Fruit fly (Drosophila melanogaster) whole organism, embryonic: ENCODE data around the gene trr.

Experiments used
- B-H1 ChIP-seq: fragments of 200-800 bp; sonication (Bioruptor generic); IDR thresholded peaks from 3 replicates; pipeline ENCODE4 v1.3.6; 2022; ENCODE audit warnings: missing biosample characterization, missing genetic modification characterization
- Bdp1 ChIP-seq: fragments of 200-800 bp; sonication (Bioruptor generic); optimal IDR thresholded peaks from 3 replicates; lab custom pipeline; 2016; ENCODE audit warnings: missing biosample characterization, missing genetic modification characterization
- Bgb ChIP-seq: fragments of 200-800 bp; sonication (Bioruptor generic); IDR thresholded peaks from 2 replicates; pipeline ENCODE4 v1.3.6; 2022; ENCODE audit warnings: missing biosample characterization, missing genetic modification characterization; ENCODE audit not compliant: partially characterized antibody
- Blimp-1 ChIP-seq: fragments of 200-800 bp; sonication (Bioruptor generic); optimal IDR thresholded peaks from 3 replicates; lab custom pipeline; 2018; ENCODE audit warnings: missing biosample characterization, missing genetic modification characterization, mild to moderate bottlenecking, moderate library complexity, missing genetic modification reagents
- CG10979 ChIP-seq: fragments of 200-800 bp; sonication (Bioruptor generic); optimal IDR thresholded peaks from 2 replicates; lab custom pipeline; 2018; ENCODE audit warnings: missing biosample characterization, mild to moderate bottlenecking, missing genetic modification characterization, moderate library complexity
- CG11456 ChIP-seq: fragments of 200-800 bp; sonication (Bioruptor generic); IDR thresholded peaks from 3 replicates; pipeline ENCODE4 v1.3.6; 2022; ENCODE audit warnings: missing biosample characterization, missing genetic modification characterization
- CG12104 ChIP-seq: fragments of 200-800 bp; sonication (Bioruptor generic); optimal IDR thresholded peaks from 3 replicates; lab custom pipeline; 2016; ENCODE audit warnings: missing biosample characterization, missing genetic modification characterization
- CG12769 ChIP-seq: fragments of 200-800 bp; sonication (Bioruptor generic); optimal IDR thresholded peaks from 2 replicates; lab custom pipeline; 2019; ENCODE audit warnings: missing biosample characterization, mild to moderate bottlenecking, missing genetic modification characterization, moderate library complexity
- CG12942 ChIP-seq: fragments of 200-800 bp; sonication (Bioruptor generic); optimal IDR thresholded peaks from 3 replicates; lab custom pipeline; 2016; ENCODE audit warnings: missing biosample characterization, missing genetic modification characterization
- CG14710 ChIP-seq: fragments of 200-800 bp; sonication (Bioruptor generic); optimal IDR thresholded peaks from 3 replicates; lab custom pipeline; 2019; ENCODE audit warnings: missing biosample characterization, mild to moderate bottlenecking, missing genetic modification characterization, moderate library complexity
- CG1529 ChIP-seq: fragments of 200-800 bp; sonication (Bioruptor generic); optimal IDR thresholded peaks from 3 replicates; lab custom pipeline; 2018; ENCODE audit warnings: missing biosample characterization, missing genetic modification characterization
- CG15479 ChIP-seq: fragments of 200-800 bp; sonication (Bioruptor generic); optimal IDR thresholded peaks from 3 replicates; lab custom pipeline; 2019; ENCODE audit warnings: missing biosample characterization, mild to moderate bottlenecking, missing genetic modification characterization, moderate library complexity
- CG15514 ChIP-seq: fragments of 200-800 bp; sonication (Bioruptor generic); optimal IDR thresholded peaks from 3 replicates; lab custom pipeline; 2017; ENCODE audit warnings: missing biosample characterization, missing genetic modification characterization, mild to moderate bottlenecking, moderate library complexity, missing genetic modification reagents
- CG17328 ChIP-seq: fragments of 200-800 bp; sonication (Bioruptor generic); IDR thresholded peaks from 2 replicates; pipeline ENCODE4 v1.3.6; 2022; ENCODE audit warnings: missing biosample characterization, missing genetic modification characterization
- CG2678 ChIP-seq: fragments of 200-800 bp; sonication (Bioruptor generic); optimal IDR thresholded peaks from 3 replicates; lab custom pipeline; 2019; ENCODE audit warnings: missing biosample characterization, mild to moderate bottlenecking, missing genetic modification characterization, moderate library complexity
- CG6689 ChIP-seq: fragments of 200-800 bp; sonication (Bioruptor generic); IDR thresholded peaks from 2 replicates; pipeline ENCODE4 v1.3.6; 2022; ENCODE audit warnings: missing biosample characterization, missing genetic modification characterization
- CG7839 ChIP-seq: fragments of 200-800 bp; sonication (Bioruptor generic); optimal IDR thresholded peaks from 3 replicates; lab custom pipeline; 2018; ENCODE audit warnings: missing biosample characterization, mild to moderate bottlenecking, missing genetic modification characterization, moderate library complexity
- CG7987 ChIP-seq: fragments of 200-800 bp; sonication (Bioruptor generic); optimal IDR thresholded peaks from 2 replicates; lab custom pipeline; 2018; ENCODE audit warnings: missing biosample characterization, mild to moderate bottlenecking, missing genetic modification characterization, moderate library complexity
- Doc3 ChIP-seq: fragments of 200-800 bp; sonication (Bioruptor generic); IDR thresholded peaks from 3 replicates; pipeline ENCODE4 v1.3.6; 2022; ENCODE audit warnings: missing biosample characterization, missing genetic modification characterization; ENCODE audit not compliant: partially characterized antibody
- HmgD ChIP-seq: fragments of 200-800 bp; sonication (Bioruptor generic); optimal IDR thresholded peaks from 3 replicates; lab custom pipeline; 2016; ENCODE audit warnings: missing biosample characterization, missing genetic modification characterization
- Lpt ChIP-seq: fragments of >200 bp; optimal IDR thresholded peaks from 2 replicates; lab custom pipeline; 2018; ENCODE audit warnings: missing biosample characterization, missing genetic modification characterization
- MTF-1 ChIP-seq: fragments of 200-800 bp; sonication (Bioruptor generic); optimal IDR thresholded peaks from 2 replicates; lab custom pipeline; 2018; ENCODE audit warnings: missing biosample characterization, mild to moderate bottlenecking, missing genetic modification characterization, borderline replicate concordance
- Meics ChIP-seq: fragments of 200-800 bp; sonication (Bioruptor generic); optimal IDR thresholded peaks from 2 replicates; lab custom pipeline; 2017; ENCODE audit warnings: missing biosample characterization, mild to moderate bottlenecking, missing genetic modification characterization
- Rx ChIP-seq: fragments of 200-800 bp; sonication (Bioruptor generic); IDR thresholded peaks from 2 replicates; pipeline ENCODE4 v1.3.6; 2022; ENCODE audit warnings: missing biosample characterization, missing genetic modification characterization
- bab2 ChIP-seq: fragments of 200-800 bp; sonication (Bioruptor generic); optimal IDR thresholded peaks from 2 replicates; lab custom pipeline; 2016; ENCODE audit warnings: missing biosample characterization, missing genetic modification characterization
- bsh ChIP-seq, 2 experiments: fragments of 200-800 bp; sonication (Bioruptor generic); optimal IDR thresholded peaks; 2 replicates each; lab custom pipeline; 2017 to 2018; ENCODE audit warnings: mild to moderate bottlenecking in 2 of 2, missing biosample characterization in 2 of 2, missing genetic modification characterization in 2 of 2, moderate library complexity in 1 of 2
- cad ChIP-seq: fragments of >200 bp; optimal IDR thresholded peaks from 2 replicates; lab custom pipeline; 2017; ENCODE audit warnings: missing biosample characterization, missing genetic modification characterization
- chn ChIP-seq: fragments of 200-800 bp; sonication (Bioruptor generic); optimal IDR thresholded peaks from 2 replicates; lab custom pipeline; 2016; ENCODE audit warnings: missing biosample characterization, missing genetic modification characterization
- ci ChIP-seq: fragments of 200-800 bp; sonication (Bioruptor generic); IDR thresholded peaks from 3 replicates; pipeline ENCODE4 v1.3.6; 2022; ENCODE audit warnings: missing biosample characterization, missing genetic modification characterization
- crp ChIP-seq, 2 experiments: fragments of 200-800 bp; sonication (Bioruptor generic); optimal IDR thresholded peaks; 2 replicates in 1 of 2; 3 replicates in 1 of 2; lab custom pipeline; 2017; ENCODE audit warnings: missing biosample characterization in 2 of 2, missing genetic modification characterization in 2 of 2, mild to moderate bottlenecking in 1 of 2, moderate library complexity in 1 of 2
- dati ChIP-seq: fragments of 200-800 bp; sonication (Bioruptor generic); IDR thresholded peaks from 2 replicates; pipeline ENCODE4 v1.3.6; 2022; ENCODE audit warnings: missing biosample characterization, missing genetic modification characterization
- fu2 ChIP-seq: fragments of 200-800 bp; sonication (Bioruptor generic); optimal IDR thresholded peaks from 2 replicates; lab custom pipeline; 2016; ENCODE audit warnings: missing biosample characterization, missing genetic modification characterization
- gcm2 ChIP-seq: fragments of 200-800 bp; sonication (Bioruptor generic); optimal IDR thresholded peaks from 2 replicates; lab custom pipeline; 2016; ENCODE audit warnings: missing biosample characterization, missing genetic modification characterization
- gt ChIP-seq: fragments of 200-800 bp; sonication (Bioruptor generic); IDR thresholded peaks from 2 replicates; pipeline ENCODE4 v1.3.6; 2022; ENCODE audit warnings: missing biosample characterization, missing genetic modification characterization
- hkb ChIP-seq, 2 experiments: fragments of 200-800 bp in 1 of 2; fragments of >200 bp in 1 of 2; sonication (Bioruptor generic) in 1 of 2; IDR thresholded peaks in 1 of 2; optimal IDR thresholded peaks in 1 of 2; 2 replicates each; pipeline versions ENCODE4 v1.3.6 to Lab custom; 2017 to 2022; ENCODE audit warnings: missing biosample characterization in 1 of 2, missing genetic modification characterization in 1 of 2
- lilli ChIP-seq: fragments of 200-800 bp; sonication (Bioruptor generic); optimal IDR thresholded peaks from 3 replicates; lab custom pipeline; 2016; ENCODE audit warnings: missing biosample characterization, missing genetic modification characterization
- lov ChIP-seq, 2 experiments: fragments of 200-800 bp in 1 of 2; fragments of >200 bp in 1 of 2; sonication (Bioruptor generic) in 1 of 2; IDR thresholded peaks in 1 of 2; optimal IDR thresholded peaks in 1 of 2; 2 replicates in 1 of 2; 3 replicates in 1 of 2; pipeline versions ENCODE4 v1.3.6 to Lab custom; 2017 to 2022; ENCODE audit warnings: missing biosample characterization in 1 of 2, missing genetic modification characterization in 1 of 2
- mam ChIP-seq: fragments of 200-800 bp; sonication (Bioruptor generic); optimal IDR thresholded peaks from 3 replicates; lab custom pipeline; 2016; ENCODE audit warnings: missing biosample characterization, missing genetic modification characterization
- odd ChIP-seq: fragments of 200-800 bp; sonication (Bioruptor generic); optimal IDR thresholded peaks from 2 replicates; lab custom pipeline; 2017; ENCODE audit warnings: missing biosample characterization, mild to moderate bottlenecking, missing genetic modification characterization
- onecut ChIP-seq: fragments of 200-800 bp; sonication (Bioruptor generic); IDR thresholded peaks from 2 replicates; pipeline ENCODE4 v1.3.6; 2022; ENCODE audit warnings: missing biosample characterization, missing genetic modification characterization
- org-1 ChIP-seq: fragments of 200-800 bp; sonication (Bioruptor generic); optimal IDR thresholded peaks from 2 replicates; lab custom pipeline; 2017; ENCODE audit warnings: missing biosample characterization, missing genetic modification characterization
- pzg ChIP-seq: fragments of 200-800 bp; sonication (Bioruptor generic); optimal IDR thresholded peaks from 3 replicates; lab custom pipeline; 2018; ENCODE audit warnings: missing biosample characterization, mild to moderate bottlenecking, missing genetic modification characterization, moderate library complexity
- repo ChIP-seq: fragments of 200-800 bp; sonication (Bioruptor generic); optimal IDR thresholded peaks from 2 replicates; lab custom pipeline; 2016; ENCODE audit warnings: missing biosample characterization, missing genetic modification characterization
- seq ChIP-seq: fragments of 200-800 bp; sonication (Bioruptor generic); IDR thresholded peaks from 2 replicates; pipeline ENCODE4 v1.3.6; 2022; ENCODE audit warnings: missing biosample characterization, missing genetic modification characterization
- sob ChIP-seq: fragments of 200-800 bp; sonication (Bioruptor generic); IDR thresholded peaks from 2 replicates; pipeline ENCODE4 v1.3.6; 2022; ENCODE audit warnings: missing biosample characterization, missing genetic modification characterization
- tx ChIP-seq: fragments of 200-800 bp; sonication (Bioruptor generic); optimal IDR thresholded peaks from 2 replicates; lab custom pipeline; 2016; ENCODE audit warnings: missing biosample characterization, missing genetic modification characterization
- wor ChIP-seq: fragments of 200-800 bp; sonication (Bioruptor generic); IDR thresholded peaks from 2 replicates; pipeline ENCODE4 v1.3.6; 2022; ENCODE audit warnings: missing biosample characterization, missing genetic modification characterization
- zf30C ChIP-seq: fragments of 200-800 bp; sonication (Bioruptor generic); optimal IDR thresholded peaks from 3 replicates; lab custom pipeline; 2018; ENCODE audit warnings: missing biosample characterization, mild to moderate bottlenecking, missing genetic modification characterization

Gene trr

dm6 chrX:1879606-1880110 is 10.1 kb downstream of the trr start, which contains the start of gene CG14818 (continued):
- TF ChIP-seq gcm2 (GFP tag; lab: Kevin White, UChicago), result peak; percentile 6
- peak; percentile 37 for TF ChIP-seq CG10979 (tag; lab: Kevin White, UChicago)
- peak; percentile 28; the same call in 1 of the 3 replicates for TF ChIP-seq B-H1 (GFP tag; lab: Robert Waterston, UW)
- TF ChIP-seq CG17328 (GFP tag; lab: Robert Waterston, UW), result peak; percentile 58
- TF ChIP-seq cad (GFP tag; lab: Kevin White, UChicago), result no peak
- peak; percentile 66 for TF ChIP-seq CG7839 (tag; lab: Kevin White, UChicago)
- TF ChIP-seq CG11456 (GFP tag; lab: Robert Waterston, UW), result peak; percentile 72; the same call in 1 of the 3 replicates
- peak; percentile 92 for TF ChIP-seq Doc3 (GFP tag; lab: Robert Waterston, UW)
- no peak for TF ChIP-seq Lpt (GFP tag; lab: Kevin White, UChicago)
- TF ChIP-seq pzg (GFP tag; lab: Kevin White, UChicago), result peak; percentile 32
- peak; percentile 72 for TF ChIP-seq CG2678 (tag; lab: Kevin White, UChicago)
- TF ChIP-seq CG15514 (GFP tag; lab: Kevin White, UChicago), result peak; percentile 55
- TF ChIP-seq CG7987 (GFP tag; lab: Kevin White, UChicago), result no peak
- TF ChIP-seq CG14710, result peak; percentile 43
- TF ChIP-seq crp (GFP tag; optimal IDR thresholded peaks at IDR 0.05; lab: Kevin White, UChicago), result no peak
- no peak for TF ChIP-seq org-1 (GFP tag; lab: Kevin White, UChicago)
- TF ChIP-seq gt (GFP tag; lab: Robert Waterston, UW), result no peak
- TF ChIP-seq Bdp1, result peak; percentile 47
- no peak for TF ChIP-seq seq (GFP tag; lab: Robert Waterston, UW)
- peak; percentile 81 for TF ChIP-seq ci (GFP tag; lab: Robert Waterston, UW)
- peak; percentile 24 for TF ChIP-seq tx (GFP tag; lab: Kevin White, UChicago)
- TF ChIP-seq onecut (GFP tag; lab: Robert Waterston, UW), result no peak; the same call in 1 of the 2 replicates
- no peak for TF ChIP-seq MTF-1 (GFP tag; lab: Kevin White, UChicago)
- TF ChIP-seq bsh (GFP tag; optimal IDR thresholded peaks at IDR 0.05; lab: Kevin White, UChicago), result peak in 1 of 2 experiments; percentile 62
- TF ChIP-seq CG12104 (GFP tag; lab: Kevin White, UChicago), result no peak
- no peak for TF ChIP-seq HmgD (GFP tag; lab: Kevin White, UChicago)
- TF ChIP-seq zf30C (GFP tag; lab: Kevin White, UChicago), result no peak
- no peak for TF ChIP-seq Blimp-1 (GFP tag; lab: Kevin White, UChicago)
- TF ChIP-seq sob (GFP tag; lab: Robert Waterston, UW), result peak; percentile 75
- TF ChIP-seq repo, result peak; percentile 52
- TF ChIP-seq Rx (GFP tag; lab: Robert Waterston, UW), result peak; percentile 38
- TF ChIP-seq wor, result no peak
- TF ChIP-seq chn, result peak; percentile 53
- TF ChIP-seq fu2 (GFP tag; lab: Kevin White, UChicago), result peak; percentile 63
- no peak for TF ChIP-seq dati (GFP tag; lab: Robert Waterston, UW)
- no peak for TF ChIP-seq CG15479 (GFP tag; lab: Kevin White, UChicago)

dm6 chrX:1877107-1877736 is 12.5 kb downstream of the trr start, which contains the start of the genes CG14817 and CG14805:
Gene CG14817 (minus strand): TSS chrX:1877270.
Gene CG14805 (plus strand): TSS chrX:1877317.
- TF ChIP-seq Bgb (GFP tag; lab: Robert Waterston, UW) (peak; percentile 60; the same call in 1 of the 2 replicates), CG1529 (peak; percentile 54), CG6689 (GFP tag; lab: Robert Waterston, UW) (0 out of 2 replicates have a peak, but pooled peaks have one; percentile 19), CG12942 (no peak), Meics (GFP tag; lab: Kevin White, UChicago) (peak; percentile 89), CG12769 (tag; lab: Kevin White, UChicago) (no peak), bab2 (no peak), odd (GFP tag; lab: Kevin White, UChicago) (no peak), lilli (GFP tag; lab: Kevin White, UChicago) (no peak), hkb (optimal IDR thresholded peaks at IDR 0.05; lab: Kevin White, UChicago) (no peak), hkb (GFP tag; IDR thresholded peaks at IDR 0.05; lab: Robert Waterston, UW) (peak; percentile 59; the same call in 1 of the 2 replicates), mam (GFP tag; lab: Kevin White, UChicago) (no peak), lov (optimal IDR thresholded peaks at IDR 0.05; lab: Kevin White, UChicago) (no peak), lov (GFP tag; IDR thresholded peaks at IDR 0.05; lab: Robert Waterston, UW) (peak; percentile 71; the same call in 1 of the 3 replicates)
